Worm (Caenorhabditis elegans): Measurements from ENCODE around the gene btb-19.

- TF ChIP-seq ztf-11 (tag; optimal IDR thresholded peaks at IDR 0.05) (no peak), nhr-28 (tag; optimal IDR thresholded peaks at IDR 0.05) (no peak), nfya-1 (tag; optimal IDR thresholded peaks at IDR 0.05; ENCODE audit: insufficient read depth) (peak; percentile 24), pha-4 (tag; optimal IDR thresholded peaks at IDR 0.05) (peak; percentile 50), aly-2 (tag; optimal IDR thresholded peaks at IDR 0.05) (no peak), elt-3 (tag; optimal IDR thresholded peaks at IDR 0.05) (no peak), lin-39 (tag; optimal IDR thresholded peaks at IDR 0.05) (no peak)
Measured at ce11 chrII:14489407-14489806, 32.5 kb downstream of the btb-19 start, which contains the start of gene vnut-1.
